Fruit fly (Drosophila melanogaster) S2 (cell line): ENCODE data around the gene CG43439.

Experiments used
- CG8478 ChIP-seq: fragments of >200 bp; optimal IDR thresholded peaks from 2 replicates; lab custom pipeline; 2018
- CTCF ChIP-seq, 2 experiments: fragments of >200 bp; optimal IDR thresholded peaks; 2 replicates each; lab custom pipeline; 2018

DNA sequence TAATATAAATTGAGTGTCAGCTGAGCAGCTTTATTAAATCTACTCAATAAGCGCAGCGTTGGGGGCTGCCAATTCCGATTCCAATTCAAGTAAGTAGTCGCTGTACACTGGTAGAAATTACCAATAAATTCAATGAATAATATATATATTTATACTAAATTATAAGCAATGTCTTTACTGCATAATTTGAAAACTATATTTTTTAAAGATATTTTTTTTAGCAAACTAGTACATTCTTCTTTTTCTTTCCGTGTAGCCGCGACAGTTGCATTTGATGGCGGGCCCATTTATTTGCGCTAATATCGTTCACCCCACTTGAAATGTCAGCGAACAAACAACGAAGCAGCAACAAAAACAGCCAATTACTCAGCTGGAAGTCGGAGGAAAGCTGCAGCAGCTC is 7.0 kb downstream of the CG43439 start:
- TF ChIP-seq CTCF (optimal IDR thresholded peaks at IDR 0.05; lab: Kevin White, UChicago), result no peak
- TF ChIP-seq CG8478 (lab: Kevin White, UChicago), result no peak
